Fruit fly (Drosophila melanogaster) whole organism, embryonic: ENCODE results near the gene trr.

Experiments
- Aef1 ChIP-seq: fragments of 200-800 bp; sonication (Bioruptor generic); IDR thresholded peaks from 3 replicates; pipeline ENCODE4 v1.3.6; 2022; ENCODE audit warnings: missing biosample characterization, missing genetic modification characterization
- Bdp1 ChIP-seq: fragments of 200-800 bp; sonication (Bioruptor generic); optimal IDR thresholded peaks from 3 replicates; lab custom pipeline; 2016; ENCODE audit warnings: missing biosample characterization, missing genetic modification characterization
- CG10654 ChIP-seq: fragments of 200-800 bp; sonication (Bioruptor generic); optimal IDR thresholded peaks from 2 replicates; lab custom pipeline; 2016; ENCODE audit warnings: missing biosample characterization, missing genetic modification characterization
- CG11504 ChIP-seq: fragments of 200-800 bp; sonication (Bioruptor generic); optimal IDR thresholded peaks from 3 replicates; lab custom pipeline; 2019; ENCODE audit warnings: missing biosample characterization, mild to moderate bottlenecking, missing genetic modification characterization, moderate library complexity
- CG11560 ChIP-seq: fragments of 200-800 bp; sonication (Bioruptor generic); IDR thresholded peaks from 3 replicates; pipeline ENCODE4 v1.3.6; 2022; ENCODE audit warnings: missing biosample characterization, missing genetic modification characterization
- CG11723 ChIP-seq: fragments of 200-800 bp; sonication (Bioruptor generic); optimal IDR thresholded peaks from 2 replicates; lab custom pipeline; 2017; ENCODE audit warnings: missing biosample characterization, mild to moderate bottlenecking, missing genetic modification characterization
- CG12236 ChIP-seq: fragments of 200-800 bp; sonication (Bioruptor generic); optimal IDR thresholded peaks from 2 replicates; lab custom pipeline; 2016; ENCODE audit warnings: missing biosample characterization, missing genetic modification characterization
- CG13296 ChIP-seq: fragments of 200-800 bp; sonication (Bioruptor generic); optimal IDR thresholded peaks from 3 replicates; lab custom pipeline; 2018; ENCODE audit warnings: missing biosample characterization, mild to moderate bottlenecking, missing genetic modification characterization
- CG17385 ChIP-seq: fragments of 200-800 bp; sonication (Bioruptor generic); optimal IDR thresholded peaks from 3 replicates; lab custom pipeline; 2018; ENCODE audit warnings: missing biosample characterization, mild to moderate bottlenecking, missing genetic modification characterization
- CG17568 ChIP-seq: fragments of 200-800 bp; sonication (Bioruptor generic); optimal IDR thresholded peaks from 2 replicates; lab custom pipeline; 2018; ENCODE audit warnings: missing biosample characterization, mild to moderate bottlenecking, missing genetic modification characterization, moderate library complexity
- CG18011 ChIP-seq: fragments of 200-800 bp; sonication (Bioruptor generic); optimal IDR thresholded peaks from 2 replicates; lab custom pipeline; 2017; ENCODE audit warnings: missing biosample characterization, missing genetic modification characterization, mild to moderate bottlenecking, moderate library complexity, missing genotype
- CG18262 ChIP-seq: fragments of 200-800 bp; optimal IDR thresholded peaks from 3 replicates; lab custom pipeline; 2019; ENCODE audit warnings: missing biosample characterization, mild to moderate bottlenecking, missing genetic modification characterization, moderate library complexity
- CG1832 ChIP-seq: fragments of 200-800 bp; sonication (Bioruptor generic); optimal IDR thresholded peaks from 2 replicates; lab custom pipeline; 2017; ENCODE audit warnings: missing biosample characterization, mild to moderate bottlenecking, missing genetic modification characterization, inconsistent platforms
- CG2116 ChIP-seq: fragments of 200-800 bp; sonication (Bioruptor generic); optimal IDR thresholded peaks from 3 replicates; lab custom pipeline; 2018; ENCODE audit warnings: missing biosample characterization, mild to moderate bottlenecking, missing genetic modification characterization
- CG2202 ChIP-seq: fragments of 200-800 bp; sonication (Bioruptor generic); optimal IDR thresholded peaks from 2 replicates; lab custom pipeline; 2018; ENCODE audit warnings: missing biosample characterization, mild to moderate bottlenecking, missing genetic modification characterization
- CG2712 ChIP-seq: fragments of 200-800 bp; optimal IDR thresholded peaks from 3 replicates; lab custom pipeline; 2019; ENCODE audit warnings: missing biosample characterization, mild to moderate bottlenecking, missing genetic modification characterization, moderate library complexity
- CG3065 ChIP-seq: fragments of 200-800 bp; sonication (Bioruptor generic); optimal IDR thresholded peaks from 2 replicates; lab custom pipeline; 2016; ENCODE audit warnings: missing biosample characterization, missing genetic modification characterization
- CG6813 ChIP-seq: fragments of 200-800 bp; sonication (Bioruptor generic); optimal IDR thresholded peaks from 2 replicates; lab custom pipeline; 2017; ENCODE audit warnings: missing biosample characterization, missing genetic modification characterization, mild to moderate bottlenecking, moderate library complexity, missing genetic modification reagents
- CG7372 ChIP-seq: fragments of 200-800 bp; sonication (Bioruptor generic); IDR thresholded peaks from 2 replicates; pipeline ENCODE4 v1.3.6; 2022; ENCODE audit warnings: missing biosample characterization, missing genetic modification characterization
- CG8281 ChIP-seq: fragments of 200-800 bp; sonication (Bioruptor generic); optimal IDR thresholded peaks from 2 replicates; lab custom pipeline; 2018; ENCODE audit warnings: missing biosample characterization, mild to moderate bottlenecking, missing genetic modification characterization, moderate library complexity
- CG8478 ChIP-seq: fragments of >200 bp; optimal IDR thresholded peaks from 2 replicates; lab custom pipeline; 2018
- CkIIα-i1 ChIP-seq: fragments of 200-800 bp; sonication (Bioruptor generic); IDR thresholded peaks from 2 replicates; pipeline ENCODE4 v1.3.6; 2022; ENCODE audit warnings: missing biosample characterization, missing genetic modification characterization
- Fer2 ChIP-seq: fragments of 200-800 bp; sonication (Bioruptor generic); optimal IDR thresholded peaks from 2 replicates; lab custom pipeline; 2018; ENCODE audit warnings: missing biosample characterization, mild to moderate bottlenecking, missing genetic modification characterization, moderate library complexity
- HHEX ChIP-seq: fragments of 200-800 bp; sonication (Bioruptor generic); optimal IDR thresholded peaks from 3 replicates; lab custom pipeline; 2017; ENCODE audit warnings: missing biosample characterization, mild to moderate bottlenecking, missing genetic modification characterization, missing genetic modification reagents
- Hey ChIP-seq: fragments of 200-800 bp; sonication (Bioruptor generic); optimal IDR thresholded peaks from 3 replicates; lab custom pipeline; 2018; ENCODE audit warnings: missing biosample characterization, mild to moderate bottlenecking, missing genetic modification characterization
- HmgD ChIP-seq: fragments of 200-800 bp; sonication (Bioruptor generic); optimal IDR thresholded peaks from 3 replicates; lab custom pipeline; 2016; ENCODE audit warnings: missing biosample characterization, missing genetic modification characterization
- HmgZ ChIP-seq: fragments of 200-800 bp; sonication (Bioruptor generic); optimal IDR thresholded peaks from 2 replicates; lab custom pipeline; 2018; ENCODE audit warnings: missing biosample characterization, mild to moderate bottlenecking, missing genetic modification characterization
- NK7.1 ChIP-seq: fragments of 200-800 bp; sonication (Bioruptor generic); optimal IDR thresholded peaks from 3 replicates; lab custom pipeline; 2016; ENCODE audit warnings: missing biosample characterization, missing genetic modification characterization
- Optix ChIP-seq: fragments of 200-800 bp; sonication (Bioruptor generic); IDR thresholded peaks from 3 replicates; pipeline ENCODE4 v1.3.6; 2022; ENCODE audit warnings: missing biosample characterization, missing genetic modification characterization
- Sry-δ ChIP-seq: fragments of 200-800 bp; sonication (Bioruptor generic); optimal IDR thresholded peaks from 2 replicates; lab custom pipeline; 2016; ENCODE audit warnings: missing biosample characterization, missing genetic modification characterization
- Trl ChIP-seq, 3 experiments: fragments of >200 bp in 2 of 3; fragments of 200-800 bp in 1 of 3; sonication (Bioruptor generic) in 1 of 3; optimal IDR thresholded peaks; 2 replicates in 1 of 3; 3 replicates in 2 of 3; lab custom pipeline; 2016 to 2017; ENCODE audit warnings: missing biosample characterization in 1 of 3, missing genetic modification characterization in 1 of 3
- al ChIP-seq: fragments of 200-800 bp; sonication (Bioruptor generic); IDR thresholded peaks from 2 replicates; pipeline ENCODE4 v1.3.6; 2022; ENCODE audit warnings: missing biosample characterization, missing genetic modification characterization
- bsh ChIP-seq, 2 experiments: fragments of 200-800 bp; sonication (Bioruptor generic); optimal IDR thresholded peaks; 2 replicates each; lab custom pipeline; 2017 to 2018; ENCODE audit warnings: mild to moderate bottlenecking in 2 of 2, missing biosample characterization in 2 of 2, missing genetic modification characterization in 2 of 2, moderate library complexity in 1 of 2
- dan ChIP-seq: fragments of 200-800 bp; sonication (Bioruptor generic); IDR thresholded peaks from 2 replicates; pipeline ENCODE4 v1.3.6; 2022; ENCODE audit warnings: missing biosample characterization, missing genetic modification characterization
- dpn ChIP-seq, 2 experiments: fragments of 200-800 bp; sonication (Bioruptor generic); optimal IDR thresholded peaks; 3 replicates each; lab custom pipeline; 2016; ENCODE audit warnings: missing biosample characterization in 2 of 2, missing genetic modification characterization in 2 of 2
- dysf ChIP-seq: fragments of 200-800 bp; sonication (Bioruptor generic); IDR thresholded peaks from 3 replicates; pipeline ENCODE4 v1.3.6; 2022; ENCODE audit warnings: missing biosample characterization, missing genetic modification characterization
- gro ChIP-seq: fragments of 200-800 bp; sonication (Bioruptor generic); optimal IDR thresholded peaks from 2 replicates; lab custom pipeline; 2016; ENCODE audit warnings: missing biosample characterization, missing genetic modification characterization
- hbn ChIP-seq: fragments of 200-800 bp; sonication (Bioruptor generic); IDR thresholded peaks from 2 replicates; pipeline ENCODE4 v1.3.6; 2022; ENCODE audit warnings: missing biosample characterization, missing genetic modification characterization; ENCODE audit not compliant: partially characterized antibody
- inv ChIP-seq: fragments of 200-800 bp; sonication (Bioruptor generic); IDR thresholded peaks from 2 replicates; pipeline ENCODE4 v1.3.6; 2022; ENCODE audit warnings: missing biosample characterization, missing genetic modification characterization; ENCODE audit not compliant: partially characterized antibody
- jigr1 ChIP-seq: fragments of 200-800 bp; sonication (Bioruptor generic); IDR thresholded peaks from 3 replicates; pipeline ENCODE4 v1.3.6; 2022; ENCODE audit warnings: missing biosample characterization, missing genetic modification characterization
- mld ChIP-seq: fragments of 200-800 bp; sonication (Bioruptor generic); IDR thresholded peaks from 3 replicates; pipeline ENCODE4 v1.3.6; 2022; ENCODE audit warnings: missing biosample characterization, missing genetic modification characterization; ENCODE audit not compliant: partially characterized antibody
- nom ChIP-seq: fragments of 200-800 bp; sonication (Bioruptor generic); optimal IDR thresholded peaks from 2 replicates; lab custom pipeline; 2017; ENCODE audit warnings: missing biosample characterization, missing genetic modification characterization, mild to moderate bottlenecking, moderate library complexity, missing genetic modification reagents
- oc ChIP-seq: fragments of 200-800 bp; sonication (Bioruptor generic); optimal IDR thresholded peaks from 2 replicates; lab custom pipeline; 2018; ENCODE audit warnings: missing biosample characterization, mild to moderate bottlenecking, missing genetic modification characterization, moderate library complexity
- onecut ChIP-seq: fragments of 200-800 bp; sonication (Bioruptor generic); IDR thresholded peaks from 2 replicates; pipeline ENCODE4 v1.3.6; 2022; ENCODE audit warnings: missing biosample characterization, missing genetic modification characterization
- pita ChIP-seq: fragments of 200-800 bp; sonication (Bioruptor generic); optimal IDR thresholded peaks from 2 replicates; lab custom pipeline; 2017; ENCODE audit warnings: missing biosample characterization, mild to moderate bottlenecking, missing genetic modification characterization
- stc ChIP-seq: fragments of 200-800 bp; sonication (Bioruptor generic); IDR thresholded peaks from 2 replicates; pipeline ENCODE4 v1.3.6; 2022; ENCODE audit warnings: missing biosample characterization, missing genetic modification characterization
- toy ChIP-seq: fragments of 200-800 bp; sonication (Bioruptor generic); IDR thresholded peaks from 2 replicates; pipeline ENCODE4 v1.3.6; 2022; ENCODE audit warnings: missing biosample characterization, missing genetic modification characterization
- wek ChIP-seq: fragments of 200-800 bp; sonication (Bioruptor generic); optimal IDR thresholded peaks from 3 replicates; lab custom pipeline; 2018; ENCODE audit warnings: missing biosample characterization, mild to moderate bottlenecking, missing genetic modification characterization, moderate library complexity
- zf30C ChIP-seq: fragments of 200-800 bp; sonication (Bioruptor generic); optimal IDR thresholded peaks from 3 replicates; lab custom pipeline; 2018; ENCODE audit warnings: missing biosample characterization, mild to moderate bottlenecking, missing genetic modification characterization

trr gene

dm6 chrX:1893532-1893931, 3.8 kb upstream of the trr start (continued):
- TF ChIP-seq inv: no peak
- TF ChIP-seq CG17385 (GFP tag; lab: Kevin White, UChicago): peak; percentile 72
- TF ChIP-seq HHEX: no peak
- no peak for TF ChIP-seq nom (GFP tag; lab: Kevin White, UChicago)
- TF ChIP-seq CG2116 (GFP tag; lab: Kevin White, UChicago): no peak
- TF ChIP-seq CG3065 (GFP tag; lab: Kevin White, UChicago): no peak
- TF ChIP-seq Aef1 (GFP tag; lab: Robert Waterston, UW): peak; percentile 18; the same call in 1 of the 3 replicates
- TF ChIP-seq onecut: no peak
- no peak for TF ChIP-seq Fer2 (tag; lab: Kevin White, UChicago)
- no peak for TF ChIP-seq pita (GFP tag; lab: Kevin White, UChicago)
- no peak for TF ChIP-seq CG10654
- TF ChIP-seq CG11560: no peak
- TF ChIP-seq Hey (tag; lab: Kevin White, UChicago): no peak

dm6 chrX:1880779-1881178, 9.0 kb downstream of the trr start:
- TF ChIP-seq HmgD (GFP tag; lab: Kevin White, UChicago) (no peak), CG7372 (GFP tag; lab: Robert Waterston, UW) (no peak), HHEX (no peak), CG1832 (peak; percentile 58), stc (GFP tag; lab: Robert Waterston, UW) (no peak), HmgZ (tag; lab: Kevin White, UChicago) (no peak), CG11723 (GFP tag; lab: Kevin White, UChicago) (no peak), CG8478 (lab: Kevin White, UChicago) (peak; percentile 76), wek (GFP tag; lab: Kevin White, UChicago) (no peak), CG8281 (tag; lab: Kevin White, UChicago) (no peak), dysf (GFP tag; lab: Robert Waterston, UW) (no peak), CG12236 (GFP tag; lab: Kevin White, UChicago) (no peak)

dm6 chrX:1880139-1880556, 9.6 kb downstream of the trr start, which contains the start of gene Coa8:
Coa8 (plus strand) TSS chrX:1880282.
- TF ChIP-seq gro (GFP tag; lab: Kevin White, UChicago): no peak
- TF ChIP-seq CG13296 (GFP tag; lab: Kevin White, UChicago): peak; percentile 31
- TF ChIP-seq dpn (GFP tag; optimal IDR thresholded peaks at IDR 0.05; lab: Kevin White, UChicago): peak; percentile 24 to 26
- TF ChIP-seq Sry-δ: peak; percentile 52
- TF ChIP-seq CG2712: peak; percentile 22
- no peak for TF ChIP-seq dan (GFP tag; lab: Robert Waterston, UW)
- no peak; the same call in 1 of the 2 replicates for TF ChIP-seq al (GFP tag; lab: Robert Waterston, UW)
- TF ChIP-seq CG6813 (GFP tag; lab: Kevin White, UChicago): no peak
- no peak for TF ChIP-seq CG18011 (GFP tag; lab: Kevin White, UChicago)
- TF ChIP-seq hbn (GFP tag; lab: Robert Waterston, UW): peak; percentile 37
- no peak for TF ChIP-seq NK7.1 (GFP tag; lab: Kevin White, UChicago)
- TF ChIP-seq CG17568 (GFP tag; lab: Kevin White, UChicago): no peak
- no peak for TF ChIP-seq CG11504
- TF ChIP-seq jigr1 (GFP tag; lab: Robert Waterston, UW): no peak
- TF ChIP-seq mld (GFP tag; lab: Robert Waterston, UW): peak; percentile 57; the same call in 1 of the 3 replicates
- no peak for TF ChIP-seq Bdp1 (GFP tag; lab: Kevin White, UChicago)
- no peak for TF ChIP-seq toy
- peak in 1 of 2 experiments; percentile 11 for TF ChIP-seq bsh (GFP tag; optimal IDR thresholded peaks at IDR 0.05; lab: Kevin White, UChicago)
- 0 out of 3 replicates have a peak, but pooled peaks have one; percentile 25 for TF ChIP-seq Optix (GFP tag; lab: Robert Waterston, UW)
- TF ChIP-seq zf30C: no peak
- no peak for TF ChIP-seq oc
- no peak for TF ChIP-seq CkIIα-i1 (GFP tag; lab: Robert Waterston, UW)
- no peak for TF ChIP-seq CG18262 (tag; lab: Kevin White, UChicago)
- TF ChIP-seq Trl (optimal IDR thresholded peaks at IDR 0.05; lab: Kevin White, UChicago): no peak
- TF ChIP-seq Trl (GFP tag; optimal IDR thresholded peaks at IDR 0.05; lab: Kevin White, UChicago): no peak
- no peak for TF ChIP-seq CG2202 (tag; lab: Kevin White, UChicago)
